Fruit fly (Drosophila melanogaster) whole organism, adult: ENCODE data around the gene CG9205.

Source experiments
- CG1620 ChIP-seq: fragments of 200-800 bp; sonication (Bioruptor generic); optimal IDR thresholded peaks from 2 replicates; lab custom pipeline; 2016; ENCODE audit warnings: missing biosample characterization, missing genetic modification characterization
- CG33017 ChIP-seq: fragments of 200-800 bp; sonication (Bioruptor generic); optimal IDR thresholded peaks from 2 replicates; lab custom pipeline; 2018; ENCODE audit warnings: missing biosample characterization, mild to moderate bottlenecking, missing genetic modification characterization, moderate library complexity
- CG5204 ChIP-seq: fragments of 200-800 bp; sonication (Bioruptor generic); optimal IDR thresholded peaks from 2 replicates; lab custom pipeline; 2016; ENCODE audit warnings: missing biosample characterization, missing genetic modification characterization
- cnc ChIP-seq, 2 experiments: fragments of >200 bp; optimal IDR thresholded peaks; 2 replicates each; lab custom pipeline; 2017
- ovo ChIP-seq: fragments of 200-800 bp; sonication (Bioruptor generic); optimal IDR thresholded peaks from 2 replicates; lab custom pipeline; 2016; ENCODE audit warnings: missing biosample characterization, missing genetic modification characterization
- tj ChIP-seq: fragments of 200-800 bp; sonication (Bioruptor generic); optimal IDR thresholded peaks from 3 replicates; lab custom pipeline; 2017; ENCODE audit warnings: missing biosample characterization, mild to moderate bottlenecking, missing genetic modification characterization, moderate library complexity

dm6 chr3L:1062463-1062862 lies 28.0 kb downstream of the CG9205 start:
- TF ChIP-seq tj (GFP tag; lab: Kevin White, UChicago): no peak
- no peak for TF ChIP-seq CG1620 (GFP tag; lab: Kevin White, UChicago)
- no peak for TF ChIP-seq CG33017 (tag; lab: Kevin White, UChicago)
- TF ChIP-seq ovo (GFP tag; lab: Kevin White, UChicago): no peak
- no peak for TF ChIP-seq CG5204 (GFP tag; lab: Kevin White, UChicago)
- TF ChIP-seq cnc (optimal IDR thresholded peaks at IDR 0.05; lab: Kevin White, UChicago): no peak
